Comparison of ENCODE assay signal across 6 worm cellular contexts in genomic region chrV:15666718-15667117, ce11.
TF ChIP-seq lines count a peak whose summit lies in the region.

No protein-coding gene starts in this region.

TF ChIP-seq in whole organism, L1 larva, 84 proteins besides CTCF, POLR2A, EP300 and RAD21:
- TF ChIP-seq elt-2 (tag; optimal IDR thresholded peaks at IDR 0.05; lab: Kevin White, UChicago) (peak; percentile 98), lin-35 (GFP tag; optimal IDR thresholded peaks at IDR 0.05; lab: Kevin White, UChicago) (peak in 1 of 2 experiments; percentile 58), blmp-1 (tag; optimal IDR thresholded peaks at IDR 0.05; lab: Kevin White, UChicago) (peak; percentile 46), zag-1 (tag; optimal IDR thresholded peaks at IDR 0.05; lab: Kevin White, UChicago) (no peak), C04F5.9 (tag; optimal IDR thresholded peaks at IDR 0.05; lab: Kevin White, UChicago) (no peak), mdl-1 (tag; optimal IDR thresholded peaks at IDR 0.05; lab: Kevin White, UChicago) (peak in 1 of 2 experiments; percentile 61), nhr-90 (tag; optimal IDR thresholded peaks at IDR 0.05; lab: Kevin White, UChicago; ENCODE audit: poor library complexity) (peak; percentile 63), pqm-1 (tag; optimal IDR thresholded peaks at IDR 0.05; lab: Kevin White, UChicago) (peak; percentile 13), hlh-4 (tag; optimal IDR thresholded peaks at IDR 0.05; lab: Kevin White, UChicago) (no peak), nhr-20 (tag; optimal IDR thresholded peaks at IDR 0.05; lab: Kevin White, UChicago) (peak; percentile 62)

TF ChIP-seq in whole organism, L2 larva, 48 proteins besides CTCF, POLR2A, EP300 and RAD21 (continues in another document):
- TF ChIP-seq ZK546.5 (tag; optimal IDR thresholded peaks at IDR 0.05; lab: Kevin White, UChicago) (no peak), elt-3 (tag; optimal IDR thresholded peaks at IDR 0.05; lab: Kevin White, UChicago) (no peak), gmeb-1 (tag; optimal IDR thresholded peaks at IDR 0.05; lab: Kevin White, UChicago) (peak; percentile 65), nhr-129 (tag; optimal IDR thresholded peaks at IDR 0.05; lab: Kevin White, UChicago) (no peak), snpc-4 (tag; optimal IDR thresholded peaks at IDR 0.05; lab: Kevin White, UChicago) (no peak), blmp-1 (tag; optimal IDR thresholded peaks at IDR 0.05; lab: Kevin White, UChicago; ENCODE audit: insufficient read depth) (peak; percentile 67), dmd-4 (tag; optimal IDR thresholded peaks at IDR 0.05; lab: Kevin White, UChicago) (no peak), nhr-6 (tag; optimal IDR thresholded peaks at IDR 0.05; lab: Kevin White, UChicago) (no peak), crh-2 (tag; optimal IDR thresholded peaks at IDR 0.05; lab: Kevin White, UChicago) (peak; percentile 72), nhr-25 (tag; optimal IDR thresholded peaks at IDR 0.05; lab: Kevin White, UChicago) (no peak), fos-1 (tag; optimal IDR thresholded peaks at IDR 0.05; lab: Kevin White, UChicago) (peak; percentile 82), ama-1 (optimal IDR thresholded peaks at IDR 0.05; lab: Kevin White, UChicago) (no peak), F13H6.1 (tag; optimal IDR thresholded peaks at IDR 0.05; lab: Kevin White, UChicago) (peak; percentile 66), sma-9 (GFP tag; optimal IDR thresholded peaks at IDR 0.05; lab: Kevin White, UChicago) (peak; percentile 85), sma-9 (tag; optimal IDR thresholded peaks at IDR 0.05; lab: Kevin White, UChicago) (no peak), mdl-1 (tag; optimal IDR thresholded peaks at IDR 0.05; lab: Kevin White, UChicago) (peak in 1 of 2 experiments; percentile 67), Y55F3AM.14 (GFP tag; optimal IDR thresholded peaks at IDR 0.05; lab: Kevin White, UChicago) (no peak)

TF ChIP-seq in whole organism, L3 larva, 47 proteins besides CTCF, POLR2A, EP300 and RAD21:
- TF ChIP-seq elt-2 (tag; optimal IDR thresholded peaks at IDR 0.05; lab: Kevin White, UChicago) (peak; percentile 99), pqm-1 (tag; optimal IDR thresholded peaks at IDR 0.05; lab: Kevin White, UChicago) (peak; percentile 98), nhr-77 (tag; optimal IDR thresholded peaks at IDR 0.05; lab: Kevin White, UChicago) (no peak), hmg-11 (tag; optimal IDR thresholded peaks at IDR 0.05; lab: Kevin White, UChicago) (no peak), pha-4 (tag; optimal IDR thresholded peaks at IDR 0.05; lab: Kevin White, UChicago) (peak; percentile 79), jun-1 (tag; optimal IDR thresholded peaks at IDR 0.05; lab: Kevin White, UChicago) (peak; percentile 64)

TF ChIP-seq in whole organism, L4 larva, 104 proteins besides CTCF, POLR2A, EP300 and RAD21 (continues in another document):
- TF ChIP-seq nhr-41 (GFP tag; IDR thresholded peaks at IDR 0.05; lab: Robert Waterston, UW) = no peak
- TF ChIP-seq cey-2 (tag; optimal IDR thresholded peaks at IDR 0.05; lab: Kevin White, UChicago; ENCODE audit: borderline replicate concordance, insufficient read depth) = no peak
- TF ChIP-seq unc-39 (tag; optimal IDR thresholded peaks at IDR 0.05; lab: Kevin White, UChicago) = no peak
- TF ChIP-seq nhr-6 (tag; optimal IDR thresholded peaks at IDR 0.05; lab: Kevin White, UChicago) = no peak
- no peak for TF ChIP-seq lim-7 (GFP tag; IDR thresholded peaks at IDR 0.05; lab: Robert Waterston, UW)
- no peak for TF ChIP-seq spr-1 (tag; optimal IDR thresholded peaks at IDR 0.05; lab: Kevin White, UChicago)
- no peak for TF ChIP-seq nhr-237 (tag; optimal IDR thresholded peaks at IDR 0.05; lab: Kevin White, UChicago)
- TF ChIP-seq duxl-1 (tag; optimal IDR thresholded peaks at IDR 0.05; lab: Kevin White, UChicago; ENCODE audit: poor library complexity) = no peak
- TF ChIP-seq fkh-10 (GFP tag; optimal IDR thresholded peaks at IDR 0.05; lab: Kevin White, UChicago) = no peak
- TF ChIP-seq nhr-25 (tag; optimal IDR thresholded peaks at IDR 0.05; lab: Kevin White, UChicago; ENCODE audit: borderline replicate concordance, insufficient read depth) = no peak
- TF ChIP-seq daf-19 (GFP tag; conservative IDR thresholded peaks at IDR 0.05; lab: Robert Waterston, UW) = no peak
- no peak for TF ChIP-seq fos-1 (tag; optimal IDR thresholded peaks at IDR 0.05; lab: Kevin White, UChicago)
- TF ChIP-seq lin-39 (tag; optimal IDR thresholded peaks at IDR 0.05; lab: Kevin White, UChicago) = no peak
- no peak for TF ChIP-seq egl-43 (GFP tag; IDR thresholded peaks at IDR 0.05; lab: Robert Waterston, UW)
- no peak for TF ChIP-seq F37D6.2 (tag; optimal IDR thresholded peaks at IDR 0.05; lab: Kevin White, UChicago)
- TF ChIP-seq skn-1 (tag; optimal IDR thresholded peaks at IDR 0.05; lab: Kevin White, UChicago) = no peak
- no peak for TF ChIP-seq lin-13 (GFP tag; optimal IDR thresholded peaks at IDR 0.05; lab: Kevin White, UChicago)
- no peak for TF ChIP-seq nhr-76 (tag; optimal IDR thresholded peaks at IDR 0.05; lab: Kevin White, UChicago)
- no peak for TF ChIP-seq F26F4.8 (GFP tag; conservative IDR thresholded peaks at IDR 0.05; lab: Robert Waterston, UW)
- TF ChIP-seq mxl-3 (GFP tag; optimal IDR thresholded peaks at IDR 0.05; lab: Kevin White, UChicago) = peak; percentile 85
- TF ChIP-seq mxl-2 (GFP tag; conservative IDR thresholded peaks at IDR 0.05; lab: Robert Waterston, UW) = no peak

TF ChIP-seq in whole organism, late embryonic, 69 proteins besides CTCF, POLR2A, EP300 and RAD21:
- TF ChIP-seq sox-2 (GFP tag; IDR thresholded peaks at IDR 0.05; lab: Robert Waterston, UW) (no peak), C08G9.2 (tag; optimal IDR thresholded peaks at IDR 0.05; lab: Kevin White, UChicago) (no peak), fax-1 (tag; optimal IDR thresholded peaks at IDR 0.05; lab: Kevin White, UChicago) (no peak), pqm-1 (tag; optimal IDR thresholded peaks at IDR 0.05; lab: Kevin White, UChicago) (peak; percentile 5), elt-2 (tag; optimal IDR thresholded peaks at IDR 0.05; lab: Kevin White, UChicago) (peak; percentile 75)

TF ChIP-seq in whole organism, young adult, 124 proteins besides CTCF, POLR2A, EP300 and RAD21 (continues in another document):
- TF ChIP-seq aptf-2 (GFP tag; conservative IDR thresholded peaks at IDR 0.05; lab: Robert Waterston, UW) (no peak), B0261.1 (tag; optimal IDR thresholded peaks at IDR 0.05; lab: Kevin White, UChicago) (no peak), madf-10 (tag; optimal IDR thresholded peaks at IDR 0.05; lab: Kevin White, UChicago) (no peak), fkh-3 (tag; optimal IDR thresholded peaks at IDR 0.05; lab: Kevin White, UChicago) (no peak), Y79H2A.3 (GFP tag; conservative IDR thresholded peaks at IDR 0.05; lab: Robert Waterston, UW) (no peak), C17E4.6 (GFP tag; IDR thresholded peaks at IDR 0.05; lab: Robert Waterston, UW) (no peak), lin-54 (GFP tag; optimal IDR thresholded peaks at IDR 0.05; lab: Kevin White, UChicago) (no peak), athp-1 (tag; optimal IDR thresholded peaks at IDR 0.05; lab: Kevin White, UChicago) (no peak), lir-1 (GFP tag; conservative IDR thresholded peaks at IDR 0.05; lab: Robert Waterston, UW) (0 out of 2 replicates have a peak, but pooled peaks have one; percentile 11), rpc-1 (optimal IDR thresholded peaks at IDR 0.05; lab: Kevin White, UChicago) (no peak), rpc-1 (tag; optimal IDR thresholded peaks at IDR 0.05; lab: Kevin White, UChicago) (no peak), ztf-6 (GFP tag; IDR thresholded peaks at IDR 0.05; lab: Robert Waterston, UW) (no peak), repo-1 (tag; optimal IDR thresholded peaks at IDR 0.05; lab: Kevin White, UChicago) (no peak), hlh-12 (tag; optimal IDR thresholded peaks at IDR 0.05; lab: Kevin White, UChicago) (no peak), F57C9.4 (tag; optimal IDR thresholded peaks at IDR 0.05; lab: Kevin White, UChicago) (no peak), K12H6.12 (tag; optimal IDR thresholded peaks at IDR 0.05; lab: Kevin White, UChicago) (no peak), K11D2.4 (GFP tag; IDR thresholded peaks at IDR 0.05; lab: Robert Waterston, UW) (no peak), C06A6.2 (GFP tag; conservative IDR thresholded peaks at IDR 0.05; lab: Robert Waterston, UW) (no peak), somi-1 (GFP tag; optimal IDR thresholded peaks at IDR 0.05; lab: Kevin White, UChicago) (no peak), dox-1 (GFP tag; IDR thresholded peaks at IDR 0.05; lab: Robert Waterston, UW) (0 out of 2 replicates have a peak, but pooled peaks have one; percentile 49), ztf-28 (GFP tag; IDR thresholded peaks at IDR 0.05; lab: Robert Waterston, UW) (no peak), nhr-90 (tag; optimal IDR thresholded peaks at IDR 0.05; lab: Kevin White, UChicago) (no peak), ama-1 (optimal IDR thresholded peaks at IDR 0.05; lab: Kevin White, UChicago) (no peak), ama-1 (GFP tag; optimal IDR thresholded peaks at IDR 0.05; lab: Kevin White, UChicago) (no peak), unc-130 (GFP tag; optimal IDR thresholded peaks at IDR 0.05; lab: Kevin White, UChicago) (no peak), nhr-120 (GFP tag; IDR thresholded peaks at IDR 0.05; lab: Robert Waterston, UW) (no peak), Y53F4B.3 (GFP tag; IDR thresholded peaks at IDR 0.05; lab: Robert Waterston, UW) (no peak), Y67H2A.10 (GFP tag; conservative IDR thresholded peaks at IDR 0.05; lab: Robert Waterston, UW) (no peak), aptf-3 (GFP tag; IDR thresholded peaks at IDR 0.05; lab: Robert Waterston, UW) (no peak), nfyb-1 (GFP tag; IDR thresholded peaks at IDR 0.05; lab: Robert Waterston, UW) (0 out of 2 replicates have a peak, but pooled peaks have one; percentile 11), atf-7 (tag; optimal IDR thresholded peaks at IDR 0.05; lab: Kevin White, UChicago) (peak; percentile 64), sea-2 (GFP tag; IDR thresholded peaks at IDR 0.05; lab: Robert Waterston, UW) (no peak), egl-18 (GFP tag; IDR thresholded peaks at IDR 0.05; lab: Robert Waterston, UW) (no peak), ceh-91 (GFP tag; IDR thresholded peaks at IDR 0.05; lab: Robert Waterston, UW) (no peak), cebp-2 (GFP tag; IDR thresholded peaks at IDR 0.05; lab: Robert Waterston, UW) (no peak), F10E7.11 (tag; optimal IDR thresholded peaks at IDR 0.05; lab: Kevin White, UChicago) (no peak), ztf-22 (GFP tag; optimal IDR thresholded peaks at IDR 0.05; lab: Kevin White, UChicago) (peak; percentile 46), T26A5.8 (tag; optimal IDR thresholded peaks at IDR 0.05; lab: Kevin White, UChicago) (no peak), ceh-79 (tag; optimal IDR thresholded peaks at IDR 0.05; lab: Kevin White, UChicago) (no peak), hmg-20 (GFP tag; IDR thresholded peaks at IDR 0.05; lab: Robert Waterston, UW) (no peak), Y95B8A.8 (GFP tag; IDR thresholded peaks at IDR 0.05; lab: Robert Waterston, UW) (no peak), F52B5.7 (tag; optimal IDR thresholded peaks at IDR 0.05; lab: Kevin White, UChicago) (no peak), Y53G8AR.9 (GFP tag; conservative IDR thresholded peaks at IDR 0.05; lab: Robert Waterston, UW) (no peak)
